Fruit fly (Drosophila melanogaster) whole organism, prepupa: ENCODE measurements around the gene Cpr65Au.

Experiments used
- CG10631 ChIP-seq: fragments of 200-800 bp; sonication (Bioruptor generic); optimal IDR thresholded peaks from 2 replicates; lab custom pipeline; 2016; ENCODE audit warnings: missing biosample characterization, missing genetic modification characterization
- CG3032 ChIP-seq: fragments of 200-800 bp; optimal IDR thresholded peaks from 2 replicates; lab custom pipeline; 2019; ENCODE audit warnings: missing biosample characterization, mild to moderate bottlenecking, missing genetic modification characterization, moderate library complexity
- CG31627 ChIP-seq: fragments of 200-800 bp; sonication (Bioruptor generic); optimal IDR thresholded peaks from 3 replicates; lab custom pipeline; 2016; ENCODE audit warnings: missing biosample characterization, missing genetic modification characterization
- CG34406 ChIP-seq: fragments of 200-800 bp; sonication (Bioruptor generic); optimal IDR thresholded peaks from 3 replicates; lab custom pipeline; 2016; ENCODE audit warnings: missing biosample characterization, missing genetic modification characterization
- CG3919 ChIP-seq: fragments of 200-800 bp; sonication (Bioruptor generic); optimal IDR thresholded peaks from 3 replicates; lab custom pipeline; 2016; ENCODE audit warnings: missing biosample characterization, missing genetic modification characterization
- CG6163 ChIP-seq: fragments of 200-800 bp; sonication (Bioruptor generic); IDR thresholded peaks from 3 replicates; pipeline ENCODE4 v1.3.6; 2022; ENCODE audit warnings: missing biosample characterization, missing genetic modification characterization
- CG6854 ChIP-seq: fragments of 200-800 bp; sonication (Bioruptor generic); optimal IDR thresholded peaks from 2 replicates; lab custom pipeline; 2017; ENCODE audit warnings: missing biosample characterization, mild to moderate bottlenecking, missing genetic modification characterization
- CG8119 ChIP-seq: fragments of 200-800 bp; sonication (Bioruptor generic); IDR thresholded peaks from 3 replicates; pipeline ENCODE4 v1.3.6; 2022; ENCODE audit warnings: missing biosample characterization, missing genetic modification characterization
- Hr39 ChIP-seq: fragments of 200-800 bp; sonication (Bioruptor generic); optimal IDR thresholded peaks from 2 replicates; lab custom pipeline; 2016; ENCODE audit warnings: missing biosample characterization, missing genetic modification characterization
- OdsH ChIP-seq: fragments of 200-800 bp; sonication (Bioruptor generic); optimal IDR thresholded peaks from 3 replicates; lab custom pipeline; 2016; ENCODE audit warnings: missing biosample characterization, missing genetic modification characterization
- Smox ChIP-seq: fragments of 200-800 bp; sonication (Bioruptor generic); optimal IDR thresholded peaks from 3 replicates; lab custom pipeline; 2016; ENCODE audit warnings: missing biosample characterization, missing genetic modification characterization
- Sox102F ChIP-seq: fragments of 200-800 bp; sonication (Bioruptor generic); optimal IDR thresholded peaks from 2 replicates; lab custom pipeline; 2016; ENCODE audit warnings: missing biosample characterization, mild to moderate bottlenecking, missing genetic modification characterization
- dac ChIP-seq: fragments of 200-800 bp; sonication (Bioruptor generic); optimal IDR thresholded peaks from 2 replicates; lab custom pipeline; 2017; ENCODE audit warnings: missing biosample characterization, mild to moderate bottlenecking, missing genetic modification characterization
- svp ChIP-seq: fragments of 200-800 bp; sonication (Bioruptor generic); peaks from one replicate; lab custom pipeline; 2016; ENCODE audit warnings: missing biosample characterization, missing genetic modification characterization

- TF ChIP-seq Sox102F (GFP tag; lab: Kevin White, UChicago): no peak
- TF ChIP-seq CG34406 (GFP tag; lab: Kevin White, UChicago): no peak
- no peak for TF ChIP-seq CG3919 (GFP tag; lab: Kevin White, UChicago)
- no peak for TF ChIP-seq CG8119 (GFP tag; lab: Robert Waterston, UW)
- no peak for TF ChIP-seq CG10631 (GFP tag; lab: Kevin White, UChicago)
- TF ChIP-seq Smox (GFP tag; lab: Kevin White, UChicago): no peak
- no peak for TF ChIP-seq Hr39
- TF ChIP-seq OdsH (GFP tag; lab: Kevin White, UChicago): no peak
- no peak for TF ChIP-seq CG31627
- no peak for TF ChIP-seq CG6854 (GFP tag; lab: Kevin White, UChicago)
- no peak for TF ChIP-seq CG6163 (GFP tag; lab: Robert Waterston, UW)
- no peak for TF ChIP-seq svp (GFP tag; lab: Kevin White, UChicago)
- no peak for TF ChIP-seq dac (GFP tag; lab: Kevin White, UChicago)
- no peak for TF ChIP-seq CG3032 (tag; lab: Kevin White, UChicago)
Observed at dm6 chr3L:6138018-6138417, 6.1 kb upstream of the Cpr65Au start, which contains the start of gene Lcp65Ae.
